Fruit fly (Drosophila melanogaster): ENCODE results near the gene Arf4.

The Arf4 gene

DNA sequence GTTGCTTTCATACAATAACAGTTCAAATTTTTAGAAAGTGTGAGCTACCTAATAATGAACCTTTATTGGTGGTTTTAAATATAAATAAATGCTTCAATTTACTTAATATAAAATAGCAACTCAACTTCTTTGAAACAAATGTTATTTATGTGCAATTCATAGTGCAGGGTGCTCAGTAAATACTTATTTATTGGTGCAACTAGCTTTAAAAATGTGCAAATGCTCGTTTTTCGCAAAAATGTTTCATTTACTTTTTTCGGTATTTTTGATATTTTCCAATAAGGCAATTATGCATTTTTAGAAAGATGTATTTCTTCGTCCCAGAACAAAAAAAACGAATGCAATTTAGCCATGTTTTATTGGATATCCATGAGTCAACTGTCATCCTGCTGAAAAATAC is 20.7 kb downstream of the Arf4 start:
- TF ChIP-seq CG17801 (GFP tag; optimal IDR thresholded peaks at IDR 0.05; ENCODE audit: partially characterized antibody), result no peak

DNA sequence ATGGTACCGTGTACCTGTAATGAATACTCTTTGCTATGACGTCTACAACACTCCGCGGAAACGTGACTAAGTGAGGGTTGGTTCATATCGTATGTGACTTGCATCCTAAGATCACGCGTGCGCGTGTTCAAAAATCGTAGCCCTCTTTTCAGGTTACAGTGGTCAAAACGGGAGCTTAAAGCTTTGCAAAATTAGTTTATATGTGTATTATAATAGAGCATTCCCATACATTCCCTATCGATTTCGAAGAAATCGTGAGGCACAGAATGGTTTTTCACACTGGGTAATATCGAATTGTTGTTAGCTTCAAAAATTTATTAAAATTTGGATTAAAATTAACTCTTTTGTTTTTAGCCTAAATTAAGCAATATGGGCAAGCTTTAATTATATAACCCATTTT is 22.5 kb downstream of the Arf4 start:
- TF ChIP-seq CG17801 (GFP tag; optimal IDR thresholded peaks at IDR 0.05; ENCODE audit: partially characterized antibody), result no peak

DNA sequence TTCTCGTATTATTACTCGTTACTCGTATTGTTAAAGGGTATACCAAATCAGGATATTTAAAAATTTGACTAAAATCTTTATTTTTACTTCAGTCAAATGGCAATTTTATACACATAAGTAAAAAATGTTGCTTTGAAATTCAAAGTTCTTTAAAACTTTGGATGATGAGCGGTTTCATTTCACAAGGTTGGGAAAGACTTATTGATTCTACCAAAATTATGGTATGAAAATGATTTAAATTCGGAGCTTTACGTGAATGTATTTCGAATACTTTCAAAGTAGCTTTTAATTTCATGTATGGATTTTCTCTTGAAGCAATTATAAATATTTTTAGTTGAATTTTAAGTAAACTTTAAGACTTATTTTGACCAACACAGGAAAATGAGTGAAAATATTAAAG is 23.2 kb downstream of the Arf4 start, which contains the start of gene Kif3C:
Kif3C (plus strand) TSS at position 301 of the 400 bp plus-strand sequence.
- TF ChIP-seq CG17801 (GFP tag; optimal IDR thresholded peaks at IDR 0.05; ENCODE audit: partially characterized antibody), result no peak

DNA sequence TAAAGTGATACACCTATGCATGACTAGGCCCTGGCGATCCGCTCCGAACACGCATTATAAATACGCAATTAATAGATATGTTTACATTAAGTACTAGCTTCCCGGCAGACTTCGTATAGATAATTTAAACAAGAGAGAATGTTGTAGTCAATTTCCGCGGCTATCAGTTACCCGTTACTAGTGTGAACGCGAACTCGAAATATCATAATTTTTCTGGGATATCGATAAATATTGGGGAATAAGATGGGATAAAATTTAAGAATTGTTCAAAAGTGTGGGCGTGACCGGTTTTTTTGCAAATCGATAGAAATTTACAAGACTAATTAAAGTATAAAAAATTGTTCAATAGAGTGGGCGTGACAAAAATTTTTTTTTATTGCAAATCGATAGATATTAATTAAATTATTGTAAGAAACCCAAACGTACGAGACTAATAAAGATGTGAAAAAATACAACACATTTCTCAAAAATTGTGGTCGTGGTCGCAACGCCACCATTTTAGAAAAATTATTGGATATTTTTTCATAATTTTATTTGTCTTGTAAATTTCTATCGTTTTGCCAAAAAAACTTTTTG is 24.1 kb downstream of the Arf4 start:
- TF ChIP-seq CG17801 (GFP tag; optimal IDR thresholded peaks at IDR 0.05; ENCODE audit: partially characterized antibody), result no peak

DNA sequence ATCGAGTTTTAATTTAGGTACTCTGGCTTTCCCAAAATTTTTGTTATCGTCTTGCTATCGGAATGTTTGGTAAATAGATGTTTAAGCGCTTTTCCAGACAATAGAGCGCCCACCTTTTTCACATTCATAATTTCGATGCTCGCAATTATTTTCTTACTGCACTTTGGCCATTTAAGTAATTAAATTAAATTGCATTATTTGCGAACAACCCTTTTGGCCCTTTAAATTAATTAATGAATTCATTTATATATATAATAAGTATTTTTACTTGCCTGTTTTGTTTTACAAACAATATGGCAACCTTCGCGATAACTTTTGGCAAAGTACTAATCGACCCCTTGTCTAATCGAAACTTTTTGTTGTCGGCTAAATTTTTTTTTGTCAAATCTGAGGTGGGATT is 32.3 kb downstream of the Arf4 start:
- TF ChIP-seq CG17801 (GFP tag; optimal IDR thresholded peaks at IDR 0.05; ENCODE audit: partially characterized antibody), result no peak

DNA sequence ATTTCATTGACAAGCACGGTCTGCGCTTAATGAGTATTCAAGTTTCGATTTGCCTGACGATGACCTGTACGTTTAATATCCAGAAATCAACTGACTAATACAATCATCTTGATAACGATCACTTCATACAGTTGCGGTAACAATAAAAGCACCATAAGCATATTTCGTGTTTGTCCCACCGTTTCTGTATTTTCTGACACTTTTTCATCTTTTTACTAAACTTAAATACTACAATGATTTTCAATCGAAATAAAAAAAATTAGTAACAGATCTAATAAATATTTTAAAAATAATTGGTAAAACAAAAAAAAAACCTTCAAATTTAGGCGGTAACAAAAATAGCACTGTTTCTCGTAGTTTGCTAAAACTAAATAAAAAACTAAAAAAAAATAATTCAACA is 38.1 kb downstream of the Arf4 start, which contains the start of gene CG32017:
CG32017 (minus strand) TSS at position 101 of the 400 bp plus-strand sequence.
- no peak for TF ChIP-seq CG17801 (GFP tag; optimal IDR thresholded peaks at IDR 0.05; ENCODE audit: partially characterized antibody)
